Fruit fly (Drosophila melanogaster) whole organism, prepupa: ENCODE measurements around the gene Plp.

Source experiments
- CG10631 ChIP-seq: fragments of 200-800 bp; sonication (Bioruptor generic); optimal IDR thresholded peaks from 2 replicates; lab custom pipeline; 2016; ENCODE audit warnings: missing biosample characterization, missing genetic modification characterization
- CG10669 ChIP-seq: fragments of 200-800 bp; sonication (Bioruptor generic); optimal IDR thresholded peaks from 3 replicates; lab custom pipeline; 2018; ENCODE audit warnings: missing biosample characterization, mild to moderate bottlenecking, missing genetic modification characterization, moderate library complexity
- CG11294 ChIP-seq: fragments of 200-800 bp; sonication (Bioruptor generic); IDR thresholded peaks from 2 replicates; pipeline ENCODE4 v1.3.6; 2022; ENCODE audit warnings: missing biosample characterization, missing genetic modification characterization
- CG11902 ChIP-seq: fragments of 200-800 bp; sonication (Bioruptor generic); optimal IDR thresholded peaks from 3 replicates; lab custom pipeline; 2016; ENCODE audit warnings: missing biosample characterization, missing genetic modification characterization
- CG15336 ChIP-seq: fragments of 200-800 bp; sonication (Bioruptor generic); IDR thresholded peaks from 2 replicates; pipeline ENCODE4 v1.3.6; 2022; ENCODE audit warnings: missing biosample characterization, missing genetic modification characterization
- CG16779 ChIP-seq: fragments of 200-800 bp; sonication (Bioruptor generic); optimal IDR thresholded peaks from 3 replicates; lab custom pipeline; 2017; ENCODE audit warnings: missing biosample characterization, mild to moderate bottlenecking, missing genetic modification characterization
- CG3032 ChIP-seq: fragments of 200-800 bp; optimal IDR thresholded peaks from 2 replicates; lab custom pipeline; 2019; ENCODE audit warnings: missing biosample characterization, mild to moderate bottlenecking, missing genetic modification characterization, moderate library complexity
- CG32006 ChIP-seq: fragments of 200-800 bp; sonication (Bioruptor generic); optimal IDR thresholded peaks from 3 replicates; lab custom pipeline; 2017; ENCODE audit warnings: missing biosample characterization, mild to moderate bottlenecking, missing genetic modification characterization
- CG34406 ChIP-seq: fragments of 200-800 bp; sonication (Bioruptor generic); optimal IDR thresholded peaks from 3 replicates; lab custom pipeline; 2016; ENCODE audit warnings: missing biosample characterization, missing genetic modification characterization
- CG6163 ChIP-seq: fragments of 200-800 bp; sonication (Bioruptor generic); IDR thresholded peaks from 3 replicates; pipeline ENCODE4 v1.3.6; 2022; ENCODE audit warnings: missing biosample characterization, missing genetic modification characterization
- CG6276 ChIP-seq: fragments of 200-800 bp; sonication (Bioruptor generic); optimal IDR thresholded peaks from 2 replicates; lab custom pipeline; 2017; ENCODE audit warnings: missing biosample characterization, mild to moderate bottlenecking, missing genetic modification characterization
- CG6808 ChIP-seq: fragments of 200-800 bp; sonication (Bioruptor generic); optimal IDR thresholded peaks from 3 replicates; lab custom pipeline; 2017; ENCODE audit warnings: missing biosample characterization, missing genetic modification characterization, mild to moderate bottlenecking, moderate library complexity, missing genetic modification reagents
- CG6854 ChIP-seq: fragments of 200-800 bp; sonication (Bioruptor generic); optimal IDR thresholded peaks from 2 replicates; lab custom pipeline; 2017; ENCODE audit warnings: missing biosample characterization, mild to moderate bottlenecking, missing genetic modification characterization
- CG7368 ChIP-seq: fragments of 200-800 bp; sonication (Bioruptor generic); optimal IDR thresholded peaks from 3 replicates; lab custom pipeline; 2016; ENCODE audit warnings: missing biosample characterization, missing genetic modification characterization
- CG8119 ChIP-seq: fragments of 200-800 bp; sonication (Bioruptor generic); IDR thresholded peaks from 3 replicates; pipeline ENCODE4 v1.3.6; 2022; ENCODE audit warnings: missing biosample characterization, missing genetic modification characterization
- CG8319 ChIP-seq: fragments of 200-800 bp; sonication (Bioruptor generic); optimal IDR thresholded peaks from 3 replicates; lab custom pipeline; 2016; ENCODE audit warnings: missing biosample characterization, missing genetic modification characterization
- CG8632 ChIP-seq: fragments of 200-800 bp; sonication (Bioruptor generic); optimal IDR thresholded peaks from 3 replicates; lab custom pipeline; 2016; ENCODE audit warnings: missing biosample characterization, missing genetic modification characterization
- CG9139 ChIP-seq: fragments of 200-800 bp; sonication (Bioruptor generic); optimal IDR thresholded peaks from 3 replicates; lab custom pipeline; 2017; ENCODE audit warnings: missing biosample characterization, mild to moderate bottlenecking, missing genetic modification characterization
- Eip75B ChIP-seq: fragments of 200-800 bp; sonication (Bioruptor generic); optimal IDR thresholded peaks from 3 replicates; lab custom pipeline; 2016; ENCODE audit warnings: missing biosample characterization, missing genetic modification characterization
- Eip78C ChIP-seq: fragments of 200-800 bp; sonication (Bioruptor generic); peaks from one replicate; lab custom pipeline; 2016; ENCODE audit warnings: missing biosample characterization, missing genetic modification characterization
- Eip93F ChIP-seq: fragments of 200-800 bp; sonication (Bioruptor generic); optimal IDR thresholded peaks from 2 replicates; lab custom pipeline; 2016; ENCODE audit warnings: missing biosample characterization, mild to moderate bottlenecking, missing genetic modification characterization
- Ets21C ChIP-seq: fragments of 200-800 bp; sonication (Bioruptor generic); optimal IDR thresholded peaks from 3 replicates; lab custom pipeline; 2016; ENCODE audit warnings: missing biosample characterization, missing genetic modification characterization
- Ets96B ChIP-seq: fragments of 200-800 bp; optimal IDR thresholded peaks from 2 replicates; lab custom pipeline; 2019; ENCODE audit warnings: missing biosample characterization, mild to moderate bottlenecking, missing genetic modification characterization, moderate library complexity
- Gug ChIP-seq: fragments of 200-800 bp; sonication (Bioruptor generic); IDR thresholded peaks from 2 replicates; pipeline ENCODE4 v1.3.6; 2022; ENCODE audit warnings: missing biosample characterization, missing genetic modification characterization
- Hr38 ChIP-seq: sonication (Bioruptor generic); optimal IDR thresholded peaks from 2 replicates; lab custom pipeline; 2016; ENCODE audit warnings: missing biosample characterization, missing genetic modification characterization
- Hr39 ChIP-seq: fragments of 200-800 bp; sonication (Bioruptor generic); optimal IDR thresholded peaks from 2 replicates; lab custom pipeline; 2016; ENCODE audit warnings: missing biosample characterization, missing genetic modification characterization
- Hr4 ChIP-seq: fragments of 200-800 bp; sonication (Bioruptor generic); optimal IDR thresholded peaks from 3 replicates; lab custom pipeline; 2016; ENCODE audit warnings: missing biosample characterization, missing genetic modification characterization
- Lpt ChIP-seq: fragments of 200-800 bp; sonication (Bioruptor generic); optimal IDR thresholded peaks from 3 replicates; lab custom pipeline; 2016; ENCODE audit warnings: missing biosample characterization, missing genetic modification characterization
- Met ChIP-seq: fragments of 200-800 bp; sonication (Bioruptor generic); optimal IDR thresholded peaks from 3 replicates; lab custom pipeline; 2016; ENCODE audit warnings: missing biosample characterization, missing genetic modification characterization
- OdsH ChIP-seq: fragments of 200-800 bp; sonication (Bioruptor generic); optimal IDR thresholded peaks from 3 replicates; lab custom pipeline; 2016; ENCODE audit warnings: missing biosample characterization, missing genetic modification characterization
- Smox ChIP-seq: fragments of 200-800 bp; sonication (Bioruptor generic); optimal IDR thresholded peaks from 3 replicates; lab custom pipeline; 2016; ENCODE audit warnings: missing biosample characterization, missing genetic modification characterization
- Sox15 ChIP-seq: fragments of 200-800 bp; sonication (Bioruptor generic); optimal IDR thresholded peaks from 3 replicates; lab custom pipeline; 2016; ENCODE audit warnings: missing biosample characterization, missing genetic modification characterization
- achi ChIP-seq: fragments of 200-800 bp; sonication (Bioruptor generic); optimal IDR thresholded peaks from 3 replicates; lab custom pipeline; 2016; ENCODE audit warnings: missing biosample characterization, missing genetic modification characterization
- acj6 ChIP-seq: fragments of 200-800 bp; sonication (Bioruptor generic); optimal IDR thresholded peaks from 3 replicates; lab custom pipeline; 2016; ENCODE audit warnings: missing biosample characterization, missing genetic modification characterization
- cyc ChIP-seq: fragments of 200-800 bp; sonication (Bioruptor generic); optimal IDR thresholded peaks from 3 replicates; lab custom pipeline; 2016; ENCODE audit warnings: missing biosample characterization, missing genetic modification characterization
- dac ChIP-seq: fragments of 200-800 bp; sonication (Bioruptor generic); optimal IDR thresholded peaks from 2 replicates; lab custom pipeline; 2017; ENCODE audit warnings: missing biosample characterization, mild to moderate bottlenecking, missing genetic modification characterization
- eg ChIP-seq: fragments of 200-800 bp; sonication (Bioruptor generic); IDR thresholded peaks from 3 replicates; pipeline ENCODE4 v1.3.6; 2022; ENCODE audit warnings: missing biosample characterization, missing genetic modification characterization
- esn ChIP-seq: fragments of 200-800 bp; sonication (Bioruptor generic); optimal IDR thresholded peaks from 2 replicates; lab custom pipeline; 2016; ENCODE audit warnings: missing biosample characterization, mild to moderate bottlenecking, missing genetic modification characterization, moderate library complexity
- fd59A ChIP-seq: fragments of 200-800 bp; sonication (Bioruptor generic); optimal IDR thresholded peaks from 2 replicates; lab custom pipeline; 2017; ENCODE audit warnings: missing biosample characterization, mild to moderate bottlenecking, missing genetic modification characterization, missing genetic modification reagents
- fd85E ChIP-seq: fragments of 200-800 bp; sonication (Bioruptor generic); optimal IDR thresholded peaks from 3 replicates; lab custom pipeline; 2016; ENCODE audit warnings: missing biosample characterization, missing genetic modification characterization
- fkh ChIP-seq: fragments of 200-800 bp; sonication (Bioruptor generic); optimal IDR thresholded peaks from 3 replicates; lab custom pipeline; 2017; ENCODE audit warnings: missing biosample characterization, mild to moderate bottlenecking, missing genetic modification characterization, moderate library complexity
- lz ChIP-seq: fragments of 200-800 bp; sonication (Bioruptor generic); optimal IDR thresholded peaks from 3 replicates; lab custom pipeline; 2016; ENCODE audit warnings: missing biosample characterization, missing genetic modification characterization
- pdm3 ChIP-seq: fragments of 200-800 bp; sonication (Bioruptor generic); optimal IDR thresholded peaks from 3 replicates; lab custom pipeline; 2016; ENCODE audit warnings: missing biosample characterization, missing genetic modification characterization
- spab ChIP-seq: fragments of 200-800 bp; sonication (Bioruptor generic); optimal IDR thresholded peaks from 2 replicates; lab custom pipeline; 2017; ENCODE audit warnings: missing biosample characterization, mild to moderate bottlenecking, missing genetic modification characterization, missing genetic modification reagents
- ss ChIP-seq, 2 experiments: fragments of 200-800 bp; sonication (Bioruptor generic); optimal IDR thresholded peaks; 2 replicates in 1 of 2; 3 replicates in 1 of 2; lab custom pipeline; 2017 to 2018; ENCODE audit warnings: mild to moderate bottlenecking in 2 of 2, missing biosample characterization in 2 of 2, missing genetic modification characterization in 2 of 2, moderate library complexity in 1 of 2
- svp ChIP-seq: fragments of 200-800 bp; sonication (Bioruptor generic); peaks from one replicate; lab custom pipeline; 2016; ENCODE audit warnings: missing biosample characterization, missing genetic modification characterization
- topi ChIP-seq: fragments of 200-800 bp; sonication (Bioruptor generic); optimal IDR thresholded peaks from 3 replicates; lab custom pipeline; 2016; ENCODE audit warnings: missing biosample characterization, missing genetic modification characterization

Plp gene

DNA sequence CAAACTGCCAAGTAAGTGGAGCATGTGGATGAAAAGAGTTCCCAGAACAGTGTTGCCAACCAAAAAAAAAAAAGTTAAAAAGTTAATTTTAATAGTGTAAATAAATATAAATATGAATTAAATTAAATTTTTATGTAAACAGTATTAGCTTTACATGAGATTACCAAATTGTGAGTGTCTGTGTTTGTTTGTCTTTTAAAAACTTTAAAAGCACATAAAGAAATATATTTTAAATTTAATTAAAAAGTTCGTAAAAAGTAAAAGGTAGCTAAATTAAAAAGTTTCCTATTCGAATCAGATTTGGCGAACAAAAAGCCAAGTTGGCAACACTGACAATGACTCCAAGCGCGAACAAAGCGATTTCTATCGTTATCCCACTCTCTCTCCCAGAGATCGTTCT is 14.4 kb upstream of the Plp start (continued):
- TF ChIP-seq CG3032 (tag; lab: Kevin White, UChicago) = peak; percentile 53
- TF ChIP-seq Lpt (GFP tag; lab: Kevin White, UChicago) = peak; percentile 12
- TF ChIP-seq acj6 (GFP tag; lab: Kevin White, UChicago) = peak; percentile 50

DNA sequence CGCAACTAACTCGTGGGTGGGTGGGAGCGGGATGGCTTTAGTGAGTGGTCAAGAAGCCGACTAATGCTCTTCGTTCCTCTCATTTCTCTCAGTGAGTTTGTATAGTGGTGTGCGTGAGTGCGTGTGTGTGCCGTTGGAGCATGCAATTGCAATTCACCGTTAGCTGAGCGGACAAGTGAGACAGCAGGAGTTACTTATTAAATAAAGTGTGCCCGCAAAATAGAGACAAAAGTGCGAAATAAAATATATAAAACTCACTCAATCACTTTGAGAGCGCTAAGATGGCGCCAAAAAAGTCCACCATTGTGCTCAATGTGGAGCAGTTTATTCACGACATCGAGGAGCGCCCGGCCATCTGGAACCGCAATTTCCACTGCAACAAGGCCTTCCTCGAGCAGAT is 14.0 kb upstream of the Plp start:
- TF ChIP-seq CG6276 (peak; percentile 39), OdsH (GFP tag; lab: Kevin White, UChicago) (no peak), CG15336 (peak; percentile 13; the same call in 1 of the 2 replicates), eg (GFP tag; lab: Robert Waterston, UW) (peak; percentile 53)
- TF ChIP-seq, all 60 proteins: peak for 3

dm6 chr3L:15107776-15108379 is 13.4 kb upstream of the Plp start:
- TF ChIP-seq eg (GFP tag; lab: Robert Waterston, UW) (peak; percentile 88), CG32006 (peak; percentile 99), Eip75B (GFP tag; lab: Kevin White, UChicago) (peak; percentile 95), CG16779 (tag; lab: Kevin White, UChicago) (peak; percentile 94), achi (GFP tag; lab: Kevin White, UChicago) (peak; percentile 95), CG8632 (GFP tag; lab: Kevin White, UChicago) (peak; percentile 95), fd85E (GFP tag; lab: Kevin White, UChicago) (peak; percentile 77), fkh (GFP tag; lab: Kevin White, UChicago) (no peak), Gug (GFP tag; lab: Robert Waterston, UW) (peak; percentile 86), CG10669 (GFP tag; lab: Kevin White, UChicago) (peak; percentile 95), CG8319 (GFP tag; lab: Kevin White, UChicago) (peak; percentile 91), CG8119 (GFP tag; lab: Robert Waterston, UW) (peak; percentile 97), fd59A (GFP tag; lab: Kevin White, UChicago) (peak; percentile 98), pdm3 (GFP tag; lab: Kevin White, UChicago) (peak; percentile 92), CG3032 (tag; lab: Kevin White, UChicago) (peak; percentile 96), Hr4 (GFP tag; lab: Kevin White, UChicago) (peak; percentile 95), ss (GFP tag; optimal IDR thresholded peaks at IDR 0.05; lab: Kevin White, UChicago) (peak; percentile 95), Ets96B (peak; percentile 95), CG7368 (GFP tag; lab: Kevin White, UChicago) (peak; percentile 89), spab (GFP tag; lab: Kevin White, UChicago) (peak; percentile 97), CG9139 (peak; percentile 89), cyc (GFP tag; lab: Kevin White, UChicago) (peak; percentile 91), esn (GFP tag; lab: Kevin White, UChicago) (peak; percentile 97), lz (GFP tag; lab: Kevin White, UChicago) (peak; percentile 96), Smox (GFP tag; lab: Kevin White, UChicago) (peak; percentile 94), CG11294 (peak; percentile 88), CG6808 (GFP tag; lab: Kevin White, UChicago) (peak; percentile 96), Lpt (GFP tag; lab: Kevin White, UChicago) (peak; percentile 87), Met (peak; percentile 94), acj6 (GFP tag; lab: Kevin White, UChicago) (peak; percentile 97), Eip93F (GFP tag; lab: Kevin White, UChicago) (peak; percentile 91), Hr39 (GFP tag; lab: Kevin White, UChicago) (peak; percentile 87), CG6276 (peak; percentile 94), CG10631 (GFP tag; lab: Kevin White, UChicago) (peak; percentile 98), Sox15 (GFP tag; lab: Kevin White, UChicago) (peak; percentile 94), Ets21C (GFP tag; lab: Kevin White, UChicago) (peak; percentile 90), CG11902 (GFP tag; lab: Kevin White, UChicago) (peak; percentile 94), OdsH (GFP tag; lab: Kevin White, UChicago) (peak; percentile 96), CG6163 (GFP tag; lab: Robert Waterston, UW) (peak; percentile 82), CG6854 (GFP tag; lab: Kevin White, UChicago) (peak; percentile 100), CG34406 (peak; percentile 96), topi (GFP tag; lab: Kevin White, UChicago) (peak; percentile 93), svp (GFP tag; lab: Kevin White, UChicago) (peak; percentile 97), Eip78C (GFP tag; lab: Kevin White, UChicago) (peak; percentile 99), Hr38 (no peak), dac (peak; percentile 91)
